Worm (Caenorhabditis elegans): Measurements from ENCODE around the gene F20D1.3.
A peak's percentile ranks its signal among the peaks of the same experiment; 100 is the strongest.

F20D1.3 gene

DNA sequence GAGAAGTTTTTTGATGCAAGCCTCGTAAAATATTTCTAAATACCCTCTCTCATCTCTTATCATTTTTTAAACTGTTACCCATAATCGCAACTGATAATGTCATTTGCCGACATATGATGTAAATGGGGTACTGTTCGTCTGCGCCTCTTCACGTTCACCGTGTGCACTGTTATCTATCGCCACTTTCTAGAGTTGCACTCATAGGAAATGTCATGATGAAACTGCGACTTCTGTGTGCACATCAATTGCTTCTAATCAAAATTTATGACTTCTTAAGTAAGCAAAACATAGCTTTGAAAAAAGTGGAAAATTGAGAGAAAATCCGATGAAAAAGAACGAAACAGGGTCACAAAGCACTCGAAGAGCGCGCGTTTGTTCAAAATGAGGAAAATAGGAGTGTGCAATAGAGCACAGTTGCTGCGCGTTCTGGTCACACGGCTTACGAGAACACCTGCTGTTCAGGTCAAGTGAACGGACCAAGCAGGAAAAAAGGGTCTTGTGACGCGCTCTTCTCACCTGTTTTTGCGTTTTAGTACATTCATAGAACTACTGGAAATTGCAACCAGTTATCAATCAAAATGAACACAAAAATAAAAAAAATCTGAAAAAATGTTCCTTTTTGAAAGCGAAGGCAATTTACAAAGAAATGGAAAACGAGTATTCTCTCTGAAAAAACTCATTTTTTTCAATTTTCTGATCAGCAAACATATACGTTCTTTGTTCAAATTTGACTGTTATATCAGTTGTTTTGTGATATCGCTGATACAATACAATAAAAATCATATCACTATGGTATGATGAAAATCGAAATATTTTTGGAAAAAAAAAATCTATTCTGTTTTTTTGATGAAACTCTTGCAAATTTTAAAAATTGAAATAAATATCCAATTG, 29.2 kb upstream of the F20D1.3 start:
- TF ChIP-seq hlh-4 (tag; optimal IDR thresholded peaks at IDR 0.05) (no peak), C34B4.2 (tag; optimal IDR thresholded peaks at IDR 0.05) (no peak), vab-15 (tag; optimal IDR thresholded peaks at IDR 0.05) (no peak), xbp-1 (tag; optimal IDR thresholded peaks at IDR 0.05) (no peak), mab-9 (GFP tag; IDR thresholded peaks at IDR 0.05) (no peak), nhr-20 (tag; optimal IDR thresholded peaks at IDR 0.05) (peak; percentile 34), nhr-28 (tag; optimal IDR thresholded peaks at IDR 0.05) (no peak), skn-1 (tag; optimal IDR thresholded peaks at IDR 0.05) (peak; percentile 20), dpl-1 (GFP tag; optimal IDR thresholded peaks at IDR 0.05) (peak in 1 of 3 experiments; percentile 47), grh-1 (GFP tag; IDR thresholded peaks at IDR 0.05) (no peak), tlp-1 (tag; optimal IDR thresholded peaks at IDR 0.05) (peak; percentile 82), lsy-2 (tag; optimal IDR thresholded peaks at IDR 0.05) (peak in 1 of 2 experiments; percentile 20), snpc-4 (tag; optimal IDR thresholded peaks at IDR 0.05) (peak; percentile 1), C16A3.4 (tag; optimal IDR thresholded peaks at IDR 0.05) (peak; percentile 28), elt-2 (tag; optimal IDR thresholded peaks at IDR 0.05) (peak; percentile 98), ceh-8 (GFP tag; optimal IDR thresholded peaks at IDR 0.05) (no peak), ama-1 (optimal IDR thresholded peaks at IDR 0.05) (no peak), aly-2 (tag; optimal IDR thresholded peaks at IDR 0.05) (no peak), snu-23 (GFP tag; optimal IDR thresholded peaks at IDR 0.05) (no peak), pqm-1 (tag; optimal IDR thresholded peaks at IDR 0.05) (peak; percentile 68), C04F5.9 (tag; optimal IDR thresholded peaks at IDR 0.05) (no peak), ces-1 (GFP tag; optimal IDR thresholded peaks at IDR 0.05) (no peak), unc-30 (tag; optimal IDR thresholded peaks at IDR 0.05) (no peak), hpl-2 (GFP tag; optimal IDR thresholded peaks at IDR 0.05) (peak; percentile 5), nhr-19 (GFP tag; conservative IDR thresholded peaks at IDR 0.05) (0 out of 2 replicates have a peak, but pooled peaks have one; percentile 3), swsn-7 (tag; optimal IDR thresholded peaks at IDR 0.05) (no peak), nhr-77 (tag; optimal IDR thresholded peaks at IDR 0.05) (peak; percentile 40), ets-5 (GFP tag; IDR thresholded peaks at IDR 0.05) (no peak), fkh-8 (tag; optimal IDR thresholded peaks at IDR 0.05) (no peak), ztf-11 (tag; optimal IDR thresholded peaks at IDR 0.05) (no peak), jun-1 (tag; optimal IDR thresholded peaks at IDR 0.05) (no peak), egl-13 (tag; optimal IDR thresholded peaks at IDR 0.05) (no peak), lin-13 (GFP tag; optimal IDR thresholded peaks at IDR 0.05) (no peak), nhr-71 (tag; optimal IDR thresholded peaks at IDR 0.05) (peak; percentile 43), nhr-84 (tag; optimal IDR thresholded peaks at IDR 0.05) (no peak), zip-4 (GFP tag; optimal IDR thresholded peaks at IDR 0.05) (no peak), lin-15B (tag; optimal IDR thresholded peaks at IDR 0.05) (peak; percentile 35), mdl-1 (tag; optimal IDR thresholded peaks at IDR 0.05) (no peak), blmp-1 (tag; optimal IDR thresholded peaks at IDR 0.05) (no peak), isw-1 (GFP tag; IDR thresholded peaks at IDR 0.05) (no peak), fkh-4 (tag; optimal IDR thresholded peaks at IDR 0.05; ENCODE audit: borderline replicate concordance) (no peak), aha-1 (tag; optimal IDR thresholded peaks at IDR 0.05) (no peak), nhr-11 (tag; optimal IDR thresholded peaks at IDR 0.05) (no peak), ceh-82 (tag; optimal IDR thresholded peaks at IDR 0.05) (peak in 1 of 3 experiments; percentile 17), efl-1 (optimal IDR thresholded peaks at IDR 0.05) (peak in 1 of 2 experiments; percentile 9), efl-1 (GFP tag; optimal IDR thresholded peaks at IDR 0.05 in 1 of 2) (peak; percentile 6 to 91), unc-86 (tag; optimal IDR thresholded peaks at IDR 0.05) (no peak), hlh-17 (GFP tag; optimal IDR thresholded peaks at IDR 0.05; ENCODE audit: borderline replicate concordance) (no peak), Y116A8C.19 (tag; optimal IDR thresholded peaks at IDR 0.05; ENCODE audit: borderline replicate concordance) (no peak), F16B12.6 (tag; optimal IDR thresholded peaks at IDR 0.05) (no peak), nhr-76 (tag; optimal IDR thresholded peaks at IDR 0.05) (no peak), elt-3 (tag; optimal IDR thresholded peaks at IDR 0.05) (no peak)
